Comparison of ENCODE assay signal across 4 fruit fly cellular contexts in genomic region chr2L:8991583-8991982, dm6.
TF ChIP-seq lines count a peak whose summit lies in the region.

Gene CG9555 (plus strand): TSS chr2L:8991735.

- TF ChIP-seq CTCF in whole organism, embryonic (GFP tag; optimal IDR thresholded peaks at IDR 0.05; lab: Kevin White, UChicago) = no peak

TF ChIP-seq in whole organism, adult, 20 proteins besides CTCF, POLR2A, EP300 and RAD21:
- TF ChIP-seq pad (GFP tag; optimal IDR thresholded peaks at IDR 0.05; lab: Kevin White, UChicago) (no peak), toe (GFP tag; optimal IDR thresholded peaks at IDR 0.05; lab: Kevin White, UChicago) (no peak), Crg-1 (GFP tag; optimal IDR thresholded peaks at IDR 0.05; lab: Kevin White, UChicago) (no peak), cnc (optimal IDR thresholded peaks at IDR 0.05; lab: Kevin White, UChicago) (no peak), tj (GFP tag; optimal IDR thresholded peaks at IDR 0.05; lab: Kevin White, UChicago) (no peak), CG7045 (GFP tag; optimal IDR thresholded peaks at IDR 0.05; lab: Kevin White, UChicago) (no peak), bab1 (GFP tag; optimal IDR thresholded peaks at IDR 0.05; lab: Kevin White, UChicago) (no peak), Mnt (GFP tag; optimal IDR thresholded peaks at IDR 0.05; lab: Kevin White, UChicago) (peak; percentile 56), CG33017 (tag; optimal IDR thresholded peaks at IDR 0.05; lab: Kevin White, UChicago) (no peak), CG11617 (GFP tag; optimal IDR thresholded peaks at IDR 0.05; lab: Kevin White, UChicago) (no peak), Clk (GFP tag; optimal IDR thresholded peaks at IDR 0.05; lab: Kevin White, UChicago) (no peak), CG7101 (tag; optimal IDR thresholded peaks at IDR 0.05; lab: Kevin White, UChicago) (no peak), CG14711 (tag; optimal IDR thresholded peaks at IDR 0.05; lab: Kevin White, UChicago) (no peak), CG12768 (GFP tag; optimal IDR thresholded peaks at IDR 0.05; lab: Kevin White, UChicago) (no peak), cic (GFP tag; optimal IDR thresholded peaks at IDR 0.05; lab: Kevin White, UChicago) (peak; percentile 36)
TF ChIP-seq in whole organism, adult: peak in this region for 2.

TF ChIP-seq in whole organism, embryonic, 481 proteins besides CTCF, POLR2A, EP300 and RAD21 (continues in another document):
- TF ChIP-seq zen (tag; optimal IDR thresholded peaks at IDR 0.05; lab: Kevin White, UChicago) (no peak), CG2129 (GFP tag; IDR thresholded peaks at IDR 0.05; lab: Robert Waterston, UW; ENCODE audit: partially characterized antibody) (no peak), CG5180 (GFP tag; optimal IDR thresholded peaks at IDR 0.05; lab: Kevin White, UChicago) (no peak), HmgZ (tag; optimal IDR thresholded peaks at IDR 0.05; lab: Kevin White, UChicago) (peak; percentile 0), odd (GFP tag; optimal IDR thresholded peaks at IDR 0.05; lab: Kevin White, UChicago) (no peak), H15 (GFP tag; IDR thresholded peaks at IDR 0.05; lab: Robert Waterston, UW) (no peak), Hr3 (GFP tag; optimal IDR thresholded peaks at IDR 0.05; lab: Kevin White, UChicago) (no peak), CG34422 (GFP tag; IDR thresholded peaks at IDR 0.05; lab: Robert Waterston, UW) (no peak), Camta (GFP tag; optimal IDR thresholded peaks at IDR 0.05; lab: Kevin White, UChicago) (no peak), CG1792 (GFP tag; optimal IDR thresholded peaks at IDR 0.05; lab: Kevin White, UChicago) (no peak), exex (tag; optimal IDR thresholded peaks at IDR 0.05; lab: Kevin White, UChicago) (peak; percentile 95), trem (tag; optimal IDR thresholded peaks at IDR 0.05; lab: Kevin White, UChicago) (no peak), CG8924 (tag; optimal IDR thresholded peaks at IDR 0.05; lab: Kevin White, UChicago) (no peak), CG15011 (GFP tag; optimal IDR thresholded peaks at IDR 0.05; lab: Kevin White, UChicago) (no peak), CG18619 (GFP tag; optimal IDR thresholded peaks at IDR 0.05; lab: Kevin White, UChicago) (no peak), sd (tag; optimal IDR thresholded peaks at IDR 0.05; lab: Kevin White, UChicago) (peak; percentile 20), Dfd (GFP tag; optimal IDR thresholded peaks at IDR 0.05; lab: Kevin White, UChicago) (no peak), CG4424 (GFP tag; optimal IDR thresholded peaks at IDR 0.05; lab: Kevin White, UChicago) (no peak), br (optimal IDR thresholded peaks at IDR 0.05; lab: Kevin White, UChicago) (no peak), E2f1 (GFP tag; IDR thresholded peaks at IDR 0.05; lab: Robert Waterston, UW) (no peak), chm (GFP tag; IDR thresholded peaks at IDR 0.05; lab: Robert Waterston, UW) (no peak), Hey (tag; optimal IDR thresholded peaks at IDR 0.05; lab: Kevin White, UChicago) (peak; percentile 40), tx (GFP tag; optimal IDR thresholded peaks at IDR 0.05; lab: Kevin White, UChicago) (no peak), CG12104 (GFP tag; optimal IDR thresholded peaks at IDR 0.05; lab: Kevin White, UChicago) (no peak), CG9215 (GFP tag; IDR thresholded peaks at IDR 0.05; lab: Robert Waterston, UW) (no peak), Fer2 (tag; optimal IDR thresholded peaks at IDR 0.05; lab: Kevin White, UChicago) (no peak), Opbp (GFP tag; IDR thresholded peaks at IDR 0.05; lab: Robert Waterston, UW; ENCODE audit: partially characterized antibody) (no peak), ems (GFP tag; optimal IDR thresholded peaks at IDR 0.05; lab: Kevin White, UChicago) (no peak)

TF ChIP-seq in whole organism, prepupa, 60 proteins besides CTCF, POLR2A, EP300 and RAD21:
- TF ChIP-seq fd59A (GFP tag; optimal IDR thresholded peaks at IDR 0.05; lab: Kevin White, UChicago) = no peak
- no peak for TF ChIP-seq Gug (GFP tag; IDR thresholded peaks at IDR 0.05; lab: Robert Waterston, UW)
- TF ChIP-seq CG8319 (GFP tag; optimal IDR thresholded peaks at IDR 0.05; lab: Kevin White, UChicago) = no peak
- TF ChIP-seq CG31627 (GFP tag; optimal IDR thresholded peaks at IDR 0.05; lab: Kevin White, UChicago) = no peak
- TF ChIP-seq esn (GFP tag; optimal IDR thresholded peaks at IDR 0.05; lab: Kevin White, UChicago) = no peak
- TF ChIP-seq vri (GFP tag; optimal IDR thresholded peaks at IDR 0.05; lab: Kevin White, UChicago) = peak; percentile 41
- no peak for TF ChIP-seq Blimp-1 (GFP tag; optimal IDR thresholded peaks at IDR 0.05; lab: Kevin White, UChicago)
- no peak for TF ChIP-seq CG11902 (GFP tag; optimal IDR thresholded peaks at IDR 0.05; lab: Kevin White, UChicago)
- TF ChIP-seq CG6163 (GFP tag; IDR thresholded peaks at IDR 0.05; lab: Robert Waterston, UW) = no peak

TF ChIP-seq in whole organism, wandering third instar larva, 38 proteins besides CTCF, POLR2A, EP300 and RAD21:
- TF ChIP-seq Dfd (GFP tag; optimal IDR thresholded peaks at IDR 0.05; lab: Kevin White, UChicago) (no peak), dmrt93B (GFP tag; optimal IDR thresholded peaks at IDR 0.05; lab: Kevin White, UChicago) (no peak), HLH106 (tag; optimal IDR thresholded peaks at IDR 0.05; lab: Kevin White, UChicago) (no peak), CG9705 (GFP tag; optimal IDR thresholded peaks at IDR 0.05; lab: Kevin White, UChicago) (no peak), CrebA (GFP tag; optimal IDR thresholded peaks at IDR 0.05; lab: Kevin White, UChicago; ENCODE audit: borderline replicate concordance) (no peak), h (GFP tag; optimal IDR thresholded peaks at IDR 0.05; lab: Kevin White, UChicago) (peak; percentile 92), N (GFP tag; optimal IDR thresholded peaks at IDR 0.05; lab: Kevin White, UChicago) (no peak), Rel (GFP tag; optimal IDR thresholded peaks at IDR 0.05; lab: Kevin White, UChicago) (no peak), Rel (tag; optimal IDR thresholded peaks at IDR 0.05; lab: Kevin White, UChicago) (peak; percentile 86), Vsx2 (GFP tag; optimal IDR thresholded peaks at IDR 0.05; lab: Kevin White, UChicago; ENCODE audit: partially characterized antibody) (no peak), GATAd (GFP tag; optimal IDR thresholded peaks at IDR 0.05; lab: Kevin White, UChicago) (no peak)
